Worm (Caenorhabditis elegans) whole organism, late embryonic: ENCODE data around the gene F29A7.4.

Experiments used
- ets-4 ChIP-seq: sonication (generic microtip); optimal IDR thresholded peaks from 2 replicates; lab custom pipeline; 2016; ENCODE audit warnings: missing genetic modification characterization, missing compliant biosample characterization
- hlh-6 ChIP-seq: sonication (generic microtip); optimal IDR thresholded peaks from 2 replicates; lab custom pipeline; 2016; ENCODE audit warnings: missing genotype, missing genetic modification characterization, missing compliant biosample characterization

DNA sequence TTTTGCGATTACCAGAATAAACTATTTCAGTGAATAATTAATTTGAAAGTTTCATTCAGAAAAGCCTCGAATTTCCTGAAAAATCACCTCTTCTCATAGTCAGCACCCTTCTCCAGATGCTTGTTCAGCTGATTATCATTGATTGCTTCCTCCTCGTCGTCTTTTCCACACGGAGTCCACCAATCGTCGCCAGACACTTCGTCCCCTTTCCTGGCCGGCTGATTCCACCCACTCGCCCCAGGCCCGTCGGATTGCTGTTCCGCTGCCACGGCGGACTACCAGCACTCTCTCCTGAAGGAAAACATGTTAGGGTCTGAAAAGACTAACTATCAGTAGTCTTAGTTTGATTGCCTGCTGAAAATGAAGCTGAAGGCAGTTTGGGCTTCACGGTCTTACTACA lies 31.0 kb downstream of the F29A7.4 start:
- TF ChIP-seq hlh-6 (tag; lab: Kevin White, UChicago) = no peak
- no peak for TF ChIP-seq ets-4 (tag; lab: Kevin White, UChicago)
